Fruit fly (Drosophila melanogaster) whole organism, larva: ENCODE results near the gene CG31626.
A peak's percentile ranks its signal among the peaks of the same experiment; 100 is the strongest.

Experiments
- noc ChIP-seq: fragments of 200-800 bp; sonication (Bioruptor generic); optimal IDR thresholded peaks from 3 replicates; lab custom pipeline; 2019; ENCODE audit warnings: missing biosample characterization, mild to moderate bottlenecking, missing genetic modification characterization, moderate library complexity

CG31626 gene

DNA sequence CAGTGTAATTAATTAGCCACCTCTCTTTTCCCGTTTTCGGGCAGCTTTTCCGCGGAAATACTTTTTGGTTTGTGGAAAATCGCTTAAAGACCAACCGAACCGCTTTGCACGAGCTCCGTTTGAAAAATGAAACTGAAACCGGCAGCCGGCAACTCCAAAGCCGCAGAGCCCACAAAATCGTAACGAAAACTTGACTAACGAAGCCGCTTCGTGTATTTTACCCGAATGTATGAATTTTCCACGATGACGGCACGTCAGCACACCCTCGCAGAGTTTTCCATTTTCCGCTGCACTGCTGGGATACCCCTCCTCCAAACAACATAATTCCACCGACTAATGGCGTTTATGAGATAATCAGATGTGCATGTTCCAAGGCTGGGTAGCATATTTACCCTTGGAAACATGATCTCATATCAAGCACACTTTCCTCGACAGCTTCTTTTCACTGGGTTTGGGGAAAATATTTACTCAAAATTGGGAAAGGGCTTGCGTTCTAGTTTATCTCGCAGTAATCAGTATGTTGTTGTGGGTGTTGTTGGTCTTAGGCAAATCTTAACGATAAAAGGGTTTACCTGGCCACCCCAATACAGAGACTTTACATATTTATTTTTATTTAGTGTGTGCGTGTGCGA lies 37.8 kb downstream of the CG31626 start, which contains the start of gene Ret:
Gene Ret (minus strand): TSS at position 130 of the 632 bp plus-strand sequence.
- no peak for TF ChIP-seq noc (tag; lab: Kevin White, UChicago)

- TF ChIP-seq noc (tag; lab: Kevin White, UChicago): no peak
Measured at dm6 chr2L:21197178-21197577, 39.4 kb downstream of the CG31626 start.

dm6 chr2L:21196511-21196910 lies 40.0 kb downstream of the CG31626 start:
- TF ChIP-seq noc (tag; lab: Kevin White, UChicago): peak; percentile 67

dm6 chr2L:21195331-21195730 lies 41.2 kb downstream of the CG31626 start:
- TF ChIP-seq noc (tag; lab: Kevin White, UChicago): peak; percentile 48

DNA sequence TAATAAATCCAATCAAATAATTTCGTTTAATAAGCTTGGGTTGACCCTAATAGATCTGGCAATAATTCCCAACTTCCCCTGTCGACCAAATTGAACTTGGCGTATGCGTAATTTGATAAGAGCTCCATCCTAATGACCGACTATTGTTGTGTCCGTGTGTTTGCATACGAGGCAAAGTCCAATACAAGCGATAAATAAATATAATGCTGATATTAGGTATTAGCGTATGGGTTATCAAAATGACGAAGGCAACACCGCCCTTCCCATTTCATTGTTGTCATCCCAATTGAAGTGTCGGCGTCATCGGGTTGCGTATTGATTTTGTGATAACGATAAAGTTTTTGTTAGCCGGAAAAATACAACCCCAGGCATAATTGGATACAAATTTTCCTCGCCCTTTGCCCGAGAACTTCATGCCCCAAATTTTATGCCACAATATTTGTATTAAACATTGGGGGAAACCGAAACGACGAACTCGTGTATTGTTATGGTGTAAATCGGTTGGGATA lies 47.2 kb downstream of the CG31626 start:
- TF ChIP-seq noc (tag; lab: Kevin White, UChicago): no peak

DNA sequence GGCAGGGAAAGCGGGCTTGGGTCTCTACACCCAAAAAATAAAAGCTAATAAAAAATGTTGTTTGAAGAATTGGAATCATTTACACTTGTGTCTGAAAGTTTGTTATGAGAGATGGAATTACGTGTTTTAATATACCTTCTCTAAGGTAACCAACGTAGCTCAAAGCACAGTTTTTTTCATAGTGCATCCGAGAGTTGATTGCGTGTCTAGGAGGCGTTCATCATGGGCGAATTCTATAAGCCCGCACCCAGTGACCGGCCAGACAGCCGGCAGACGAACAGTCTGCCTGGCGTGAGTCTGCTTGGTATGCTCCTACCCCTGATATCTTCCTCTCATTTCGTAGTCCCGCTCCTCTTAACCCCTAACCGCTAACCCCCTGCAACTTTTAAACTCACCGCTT lies 48.8 kb downstream of the CG31626 start:
- no peak for TF ChIP-seq noc (tag; lab: Kevin White, UChicago)
